Fruit fly (Drosophila melanogaster) whole organism: ENCODE measurements around the gene fd102C.
A peak's percentile ranks its signal among the peaks of the same experiment; 100 is the strongest.

ENCODE experiments used
- CG8478 ChIP-seq: fragments of >200 bp; optimal IDR thresholded peaks from 2 replicates; lab custom pipeline; 2018; ENCODE audit warnings: inconsistent platforms
- Dll ChIP-seq: fragments of >200 bp; optimal IDR thresholded peaks from 2 replicates; lab custom pipeline; 2017
- EcR ChIP-seq, 2 experiments: fragments of >200 bp; optimal IDR thresholded peaks; 2 replicates each; lab custom pipeline; 2017; ENCODE audit warnings: missing biosample characterization in 2 of 2, missing genetic modification characterization in 2 of 2, missing genetic modification reagents in 2 of 2
- pan ChIP-seq: fragments of >200 bp; optimal IDR thresholded peaks from 2 replicates; lab custom pipeline; 2017
- psq ChIP-seq: fragments of >200 bp; optimal IDR thresholded peaks from 2 replicates; lab custom pipeline; 2017
- usp ChIP-seq: fragments of >200 bp; optimal IDR thresholded peaks from 2 replicates; lab custom pipeline; 2017; ENCODE audit warnings: missing biosample characterization, missing genetic modification characterization, mixed read lengths

dm6 chr4:832985-833384, 11.3 kb downstream of the fd102C start:
- TF ChIP-seq pan (lab: Kevin White, UChicago) (no peak), psq (lab: Kevin White, UChicago) (no peak), CG8478 (no peak), EcR (GFP tag; optimal IDR thresholded peaks at IDR 0.05; lab: Kevin White, UChicago) (peak in 1 of 2 experiments; percentile 53), Dll (lab: Kevin White, UChicago) (no peak), usp (GFP tag; lab: Kevin White, UChicago) (no peak)
